Fruit fly (Drosophila melanogaster) whole organism, embryonic: ENCODE results near the gene Vti1a.

Experiments used
- Atf3 ChIP-seq: fragments of 200-800 bp; sonication (Bioruptor generic); optimal IDR thresholded peaks from 3 replicates; lab custom pipeline; 2016; ENCODE audit warnings: missing biosample characterization, missing genetic modification characterization
- CG10209 ChIP-seq: fragments of 200-800 bp; sonication (Bioruptor generic); optimal IDR thresholded peaks from 3 replicates; lab custom pipeline; 2017; ENCODE audit warnings: missing biosample characterization, mild to moderate bottlenecking, missing genetic modification characterization, missing genetic modification reagents
- CG10431 ChIP-seq: fragments of 200-800 bp; sonication (Bioruptor generic); optimal IDR thresholded peaks from 3 replicates; lab custom pipeline; 2018; ENCODE audit warnings: missing biosample characterization, mild to moderate bottlenecking, missing genetic modification characterization
- CG12219 ChIP-seq: fragments of 200-800 bp; sonication (Bioruptor generic); optimal IDR thresholded peaks from 3 replicates; lab custom pipeline; 2018; ENCODE audit warnings: missing biosample characterization, mild to moderate bottlenecking, missing genetic modification characterization
- CG12744 ChIP-seq: fragments of 200-800 bp; sonication (Bioruptor generic); optimal IDR thresholded peaks from 2 replicates; lab custom pipeline; 2016; ENCODE audit warnings: missing biosample characterization, missing genetic modification characterization
- CG14014 ChIP-seq: fragments of 200-800 bp; sonication (Bioruptor generic); IDR thresholded peaks from 2 replicates; pipeline ENCODE4 v1.3.6; 2022; ENCODE audit warnings: missing biosample characterization, missing genetic modification characterization
- CG14667 ChIP-seq: fragments of 200-800 bp; sonication (Bioruptor generic); IDR thresholded peaks from 2 replicates; pipeline ENCODE4 v1.3.6; 2022; ENCODE audit warnings: missing biosample characterization, missing genetic modification characterization
- CG15514 ChIP-seq: fragments of 200-800 bp; sonication (Bioruptor generic); optimal IDR thresholded peaks from 3 replicates; lab custom pipeline; 2017; ENCODE audit warnings: missing biosample characterization, missing genetic modification characterization, mild to moderate bottlenecking, moderate library complexity, missing genetic modification reagents
- CG15601 ChIP-seq: fragments of 200-800 bp; sonication (Bioruptor generic); optimal IDR thresholded peaks from 3 replicates; lab custom pipeline; 2019; ENCODE audit warnings: missing biosample characterization, mild to moderate bottlenecking, missing genetic modification characterization, moderate library complexity
- CG31224 ChIP-seq: fragments of 200-800 bp; sonication (Bioruptor generic); IDR thresholded peaks from 2 replicates; pipeline ENCODE4 v1.3.6; 2022; ENCODE audit warnings: missing biosample characterization, missing genetic modification characterization
- CG31441 ChIP-seq: fragments of 200-800 bp; sonication (Bioruptor generic); IDR thresholded peaks from 2 replicates; pipeline ENCODE4 v1.3.6; 2022; ENCODE audit warnings: missing biosample characterization, missing genetic modification characterization
- CG3995 ChIP-seq: fragments of 200-800 bp; sonication (Bioruptor generic); optimal IDR thresholded peaks from 3 replicates; lab custom pipeline; 2016; ENCODE audit warnings: missing biosample characterization, missing genetic modification characterization
- CG43689 ChIP-seq: fragments of 200-800 bp; sonication (Bioruptor generic); IDR thresholded peaks from 2 replicates; pipeline ENCODE4 v1.3.6; 2022; ENCODE audit warnings: missing biosample characterization, missing genetic modification characterization
- CG4707 ChIP-seq: fragments of 200-800 bp; sonication (Bioruptor generic); optimal IDR thresholded peaks from 2 replicates; lab custom pipeline; 2018; ENCODE audit warnings: missing biosample characterization, mild to moderate bottlenecking, missing genetic modification characterization, moderate library complexity
- CG6689 ChIP-seq: fragments of 200-800 bp; sonication (Bioruptor generic); IDR thresholded peaks from 2 replicates; pipeline ENCODE4 v1.3.6; 2022; ENCODE audit warnings: missing biosample characterization, missing genetic modification characterization
- CG8089 ChIP-seq: fragments of 200-800 bp; sonication (Bioruptor generic); optimal IDR thresholded peaks from 3 replicates; lab custom pipeline; 2016; ENCODE audit warnings: missing biosample characterization, missing genetic modification characterization
- CG9609 ChIP-seq: fragments of 200-800 bp; sonication (Bioruptor generic); optimal IDR thresholded peaks from 3 replicates; lab custom pipeline; 2016; ENCODE audit warnings: missing biosample characterization, missing genetic modification characterization
- Camta ChIP-seq: fragments of 200-800 bp; sonication (Bioruptor generic); optimal IDR thresholded peaks from 2 replicates; lab custom pipeline; 2016; ENCODE audit warnings: missing biosample characterization, missing genetic modification characterization
- CoRest ChIP-seq: fragments of 200-800 bp; sonication (Bioruptor generic); optimal IDR thresholded peaks from 3 replicates; lab custom pipeline; 2018; ENCODE audit warnings: missing biosample characterization, mild to moderate bottlenecking, missing genetic modification characterization, moderate library complexity
- Deaf1 ChIP-seq: fragments of 200-800 bp; optimal IDR thresholded peaks from 3 replicates; lab custom pipeline; 2019; ENCODE audit warnings: missing biosample characterization, mild to moderate bottlenecking, missing genetic modification characterization, moderate library complexity
- Dip3 ChIP-seq: fragments of 200-800 bp; sonication (Bioruptor generic); optimal IDR thresholded peaks from 3 replicates; lab custom pipeline; 2016; ENCODE audit warnings: missing biosample characterization, missing genetic modification characterization
- Dll ChIP-seq: fragments of 200-800 bp; sonication (Bioruptor generic); IDR thresholded peaks from 4 replicates; pipeline ENCODE4 v1.3.6; 2022; ENCODE audit warnings: missing biosample characterization, missing genetic modification characterization; ENCODE audit not compliant: partially characterized antibody
- Fer1 ChIP-seq: fragments of 200-800 bp; sonication (Bioruptor generic); optimal IDR thresholded peaks from 2 replicates; lab custom pipeline; 2017; ENCODE audit warnings: missing biosample characterization, mild to moderate bottlenecking, missing genetic modification characterization
- Hmx ChIP-seq: fragments of 200-800 bp; sonication (Bioruptor generic); optimal IDR thresholded peaks from 2 replicates; lab custom pipeline; 2016; ENCODE audit warnings: missing biosample characterization, missing genetic modification characterization
- NC2α ChIP-seq: fragments of 200-800 bp; sonication (Bioruptor generic); optimal IDR thresholded peaks from 2 replicates; lab custom pipeline; 2016; ENCODE audit warnings: missing biosample characterization, missing genetic modification characterization
- Nf-YB ChIP-seq: fragments of 200-800 bp; sonication (Bioruptor generic); optimal IDR thresholded peaks from 3 replicates; lab custom pipeline; 2019; ENCODE audit warnings: missing biosample characterization, mild to moderate bottlenecking, missing genetic modification characterization, moderate library complexity
- Poxn ChIP-seq: fragments of 200-800 bp; sonication (Bioruptor generic); IDR thresholded peaks from 2 replicates; pipeline ENCODE4 v1.3.6; 2022; ENCODE audit warnings: missing biosample characterization, missing genetic modification characterization
- Ptx1 ChIP-seq: fragments of 200-800 bp; sonication (Bioruptor generic); IDR thresholded peaks from 2 replicates; pipeline ENCODE4 v1.3.6; 2022; ENCODE audit warnings: missing biosample characterization, missing genetic modification characterization
- Side ChIP-seq: fragments of 200-800 bp; sonication (Bioruptor generic); optimal IDR thresholded peaks from 2 replicates; lab custom pipeline; 2016; ENCODE audit warnings: missing biosample characterization, missing genetic modification characterization
- Stat92E ChIP-seq, 3 experiments: fragments of >200 bp in 2 of 3; fragments of 200-800 bp in 1 of 3; sonication (Bioruptor generic) in 1 of 3; optimal IDR thresholded peaks; 2 replicates each; lab custom pipeline; 2017 to 2019; ENCODE audit warnings: missing biosample characterization in 3 of 3, missing genetic modification characterization in 3 of 3, mild to moderate bottlenecking in 1 of 3, moderate library complexity in 1 of 3
- corto ChIP-seq: fragments of 200-800 bp; sonication (Bioruptor generic); optimal IDR thresholded peaks from 2 replicates; lab custom pipeline; 2016; ENCODE audit warnings: missing biosample characterization, mild to moderate bottlenecking, missing genetic modification characterization, moderate library complexity
- crol ChIP-seq: fragments of 200-800 bp; sonication (Bioruptor generic); IDR thresholded peaks from 2 replicates; pipeline ENCODE4 v1.3.6; 2022; ENCODE audit warnings: missing biosample characterization, missing genetic modification characterization
- cwo ChIP-seq: fragments of 200-800 bp; sonication (Bioruptor generic); optimal IDR thresholded peaks from 3 replicates; lab custom pipeline; 2017; ENCODE audit warnings: missing biosample characterization, missing genetic modification characterization, mild to moderate bottlenecking, moderate library complexity, missing genetic modification reagents
- da ChIP-seq: fragments of 200-800 bp; sonication (Bioruptor generic); optimal IDR thresholded peaks from 2 replicates; lab custom pipeline; 2016; ENCODE audit warnings: missing biosample characterization, missing genetic modification characterization
- dpn ChIP-seq, 2 experiments: fragments of 200-800 bp; sonication (Bioruptor generic); optimal IDR thresholded peaks; 3 replicates each; lab custom pipeline; 2016; ENCODE audit warnings: missing biosample characterization in 2 of 2, missing genetic modification characterization in 2 of 2
- fd3F ChIP-seq: fragments of 200-800 bp; sonication (Bioruptor generic); optimal IDR thresholded peaks from 2 replicates; lab custom pipeline; 2018; ENCODE audit warnings: missing biosample characterization, mild to moderate bottlenecking, missing genetic modification characterization, moderate library complexity
- hkb ChIP-seq, 2 experiments: fragments of 200-800 bp in 1 of 2; fragments of >200 bp in 1 of 2; sonication (Bioruptor generic) in 1 of 2; IDR thresholded peaks in 1 of 2; optimal IDR thresholded peaks in 1 of 2; 2 replicates each; pipeline versions ENCODE4 v1.3.6 to Lab custom; 2017 to 2022; ENCODE audit warnings: missing biosample characterization in 1 of 2, missing genetic modification characterization in 1 of 2
- ind ChIP-seq: fragments of 200-800 bp; sonication (Bioruptor generic); optimal IDR thresholded peaks from 3 replicates; lab custom pipeline; 2016; ENCODE audit warnings: missing biosample characterization, missing genetic modification characterization
- repo ChIP-seq: fragments of 200-800 bp; sonication (Bioruptor generic); optimal IDR thresholded peaks from 2 replicates; lab custom pipeline; 2016; ENCODE audit warnings: missing biosample characterization, missing genetic modification characterization
- trh ChIP-seq: fragments of 200-800 bp; sonication (Bioruptor generic); optimal IDR thresholded peaks from 2 replicates; lab custom pipeline; 2016; ENCODE audit warnings: missing biosample characterization, missing genetic modification characterization
- twi ChIP-seq: fragments of 200-800 bp; optimal IDR thresholded peaks from 2 replicates; lab custom pipeline; 2019; ENCODE audit warnings: missing biosample characterization, mild to moderate bottlenecking, missing genetic modification characterization, moderate library complexity
- unpg ChIP-seq: fragments of 200-800 bp; sonication (Bioruptor generic); optimal IDR thresholded peaks from 3 replicates; lab custom pipeline; 2018; ENCODE audit warnings: missing biosample characterization, mild to moderate bottlenecking, missing genetic modification characterization, moderate library complexity
- z ChIP-seq: fragments of 200-800 bp; sonication (Bioruptor generic); IDR thresholded peaks from 3 replicates; pipeline ENCODE4 v1.3.6; 2022; ENCODE audit warnings: missing biosample characterization, missing genetic modification characterization
- zen2 ChIP-seq: fragments of 200-800 bp; sonication (Bioruptor generic); IDR thresholded peaks from 3 replicates; pipeline ENCODE4 v1.3.6; 2022; ENCODE audit warnings: missing biosample characterization, missing genetic modification characterization; ENCODE audit not compliant: partially characterized antibody
- zfh1 ChIP-seq: fragments of 200-800 bp; sonication (Bioruptor generic); IDR thresholded peaks from 3 replicates; pipeline ENCODE4 v1.3.6; 2022; ENCODE audit warnings: missing biosample characterization, missing genetic modification characterization

Gene Vti1a

DNA sequence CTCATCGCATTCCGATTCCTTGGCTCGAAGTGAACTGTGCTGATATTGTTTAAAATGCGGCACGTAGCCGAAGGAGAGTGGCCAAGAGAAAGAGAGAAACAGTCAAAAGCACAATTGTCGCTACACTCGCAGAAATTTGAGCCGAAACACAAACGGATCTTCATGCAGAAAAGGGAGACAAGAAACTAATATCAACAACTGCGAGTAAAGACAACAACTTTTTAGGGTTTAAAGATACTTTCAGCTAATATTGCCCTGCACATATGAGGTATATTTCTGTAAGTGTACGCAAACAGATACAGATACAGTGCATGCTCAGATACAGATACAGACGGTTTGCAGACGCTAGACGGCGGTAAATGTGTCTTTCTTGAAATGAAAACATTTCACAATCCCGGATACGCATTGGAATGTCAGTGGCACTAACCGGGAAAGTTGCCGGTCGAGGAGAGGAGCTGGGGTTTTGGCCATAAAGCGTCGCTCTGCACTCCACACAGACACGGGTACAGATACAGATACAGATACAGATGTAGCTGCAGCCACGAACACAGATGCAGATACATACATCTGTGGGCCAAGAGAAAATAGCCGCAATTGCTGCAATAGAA lies 48.5 kb downstream of the Vti1a start (continued):
- TF ChIP-seq CG9609 (GFP tag; lab: Kevin White, UChicago) (peak; percentile 88), fd3F (GFP tag; lab: Kevin White, UChicago) (peak; percentile 62), da (GFP tag; lab: Kevin White, UChicago) (peak; percentile 84), Atf3 (peak; percentile 82)
- TF ChIP-seq, all 482 proteins: peak for 397

dm6 chr3L:642865-643738 lies 49.6 kb downstream of the Vti1a start:
- TF ChIP-seq CG10431 (GFP tag; lab: Kevin White, UChicago) (peak; percentile 71), NC2α (GFP tag; lab: Kevin White, UChicago) (peak; percentile 12), hkb (optimal IDR thresholded peaks at IDR 0.05; lab: Kevin White, UChicago) (no peak), hkb (GFP tag; IDR thresholded peaks at IDR 0.05; lab: Robert Waterston, UW) (0 out of 2 replicates have a peak, but pooled peaks have one; percentile 24), trh (no peak), Camta (GFP tag; lab: Kevin White, UChicago) (peak; percentile 58), unpg (GFP tag; lab: Kevin White, UChicago) (peak; percentile 6), zfh1 (GFP tag; lab: Robert Waterston, UW) (peak; percentile 40; the same call in 1 of the 3 replicates), CG3995 (no peak), crol (GFP tag; lab: Robert Waterston, UW) (0 out of 2 replicates have a peak, but pooled peaks have one; percentile 7), corto (GFP tag; lab: Kevin White, UChicago) (no peak), CG43689 (GFP tag; lab: Robert Waterston, UW) (no peak), CG14014 (peak; percentile 13; the same call in 1 of the 2 replicates), CG12744 (no peak), ind (no peak), Deaf1 (peak; percentile 85), Dip3 (GFP tag; lab: Kevin White, UChicago) (no peak), Side (GFP tag; lab: Kevin White, UChicago) (peak; percentile 35), CoRest (tag; lab: Kevin White, UChicago) (no peak), CG10209 (peak; percentile 67), CG31441 (GFP tag; lab: Robert Waterston, UW) (no peak), Ptx1 (0 out of 2 replicates have a peak, but pooled peaks have one; percentile 1), dpn (GFP tag; optimal IDR thresholded peaks at IDR 0.05; lab: Kevin White, UChicago) (no peak), twi (no peak), CG15601 (tag; lab: Kevin White, UChicago) (peak; percentile 32), Poxn (no peak), CG8089 (no peak), Nf-YB (no peak), CG6689 (GFP tag; lab: Robert Waterston, UW) (no peak), zen2 (GFP tag; lab: Robert Waterston, UW) (0 out of 3 replicates have a peak, but pooled peaks have one; percentile 24), Hmx (GFP tag; lab: Kevin White, UChicago) (no peak), CG12219 (GFP tag; lab: Kevin White, UChicago) (no peak), Dll (GFP tag; lab: Robert Waterston, UW) (no peak), z (no peak), Stat92E (GFP tag; optimal IDR thresholded peaks at IDR 0.05; lab: Kevin White, UChicago) (peak in 1 of 3 experiments; percentile 68), CG31224 (no peak), CG14667 (GFP tag; lab: Robert Waterston, UW) (no peak), cwo (GFP tag; lab: Kevin White, UChicago) (peak; percentile 74), CG15514 (GFP tag; lab: Kevin White, UChicago) (peak; percentile 31), repo (no peak), CG4707 (GFP tag; lab: Kevin White, UChicago) (peak; percentile 0), Fer1 (GFP tag; lab: Kevin White, UChicago) (no peak)
